Worm (Caenorhabditis elegans): ENCODE data around the gene srlf-34.

DNA sequence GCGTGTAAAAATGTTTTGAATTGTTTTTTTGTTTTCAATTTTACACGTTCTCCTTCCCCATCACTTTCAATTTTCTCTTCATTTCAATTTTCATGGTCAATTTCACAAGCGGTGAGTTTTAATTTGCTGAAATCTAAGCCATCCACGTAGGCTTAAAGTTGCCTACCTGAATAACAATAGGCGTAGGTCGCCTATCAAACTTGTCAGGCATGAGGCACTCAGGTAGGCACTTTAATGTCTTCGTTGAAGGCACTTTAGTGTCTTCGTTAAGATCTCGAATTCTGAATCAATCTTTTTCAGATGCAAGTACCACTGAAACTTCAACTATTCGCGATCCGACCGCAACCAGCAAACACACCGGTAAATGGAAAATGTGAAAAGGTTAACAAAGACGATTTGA, 2.8 kb upstream of the srlf-34 start, which contains the start of gene ZK970.8:
- TF ChIP-seq flt-1 (GFP tag; IDR thresholded peaks at IDR 0.05): no peak
- no peak for TF ChIP-seq med-1 (GFP tag; optimal IDR thresholded peaks at IDR 0.05; ENCODE audit: insufficient read depth)
- TF ChIP-seq ztf-29 (GFP tag; IDR thresholded peaks at IDR 0.05): no peak

Data from whole organism, midembryonic.